Worm (Caenorhabditis elegans) whole organism, late embryonic: ENCODE measurements around the gene npr-15.

Experiments
- ama-1 ChIP-seq: fragments of 150-350 bp; optimal IDR thresholded peaks from 2 replicates; lab custom pipeline; 2014
- ceh-6 ChIP-seq: fragments of 200-800 bp; sonication (Bioruptor generic); optimal IDR thresholded peaks from 2 replicates; lab custom pipeline; 2018; ENCODE audit warnings: mild to moderate bottlenecking, missing genetic modification characterization, missing compliant biosample characterization
- che-1 ChIP-seq: sonication (generic microtip); optimal IDR thresholded peaks from 2 replicates; lab custom pipeline; 2016; ENCODE audit warnings: mild to moderate bottlenecking, missing genetic modification characterization, missing compliant biosample characterization
- fkh-6 ChIP-seq: sonication (generic microtip); optimal IDR thresholded peaks from 2 replicates; lab custom pipeline; 2016; ENCODE audit warnings: missing genetic modification characterization, missing compliant biosample characterization
- hlh-30 ChIP-seq: sonication (generic microtip); optimal IDR thresholded peaks from 2 replicates; lab custom pipeline; 2017; ENCODE audit warnings: antibody characterized with exemption, missing genetic modification characterization, missing compliant biosample characterization; ENCODE audit not compliant: insufficient read depth
- hlh-8 ChIP-seq: sonication (generic microtip); optimal IDR thresholded peaks from 2 replicates; lab custom pipeline; 2016; ENCODE audit warnings: missing genotype, missing genetic modification characterization, missing compliant biosample characterization
- lin-11 ChIP-seq: fragments of 200-800 bp; sonication (Bioruptor generic); optimal IDR thresholded peaks from 2 replicates; lab custom pipeline; 2018; ENCODE audit warnings: mild to moderate bottlenecking, missing genetic modification characterization, missing compliant biosample characterization
- mec-3 ChIP-seq: sonication (generic microtip); optimal IDR thresholded peaks from 2 replicates; lab custom pipeline; 2016; ENCODE audit warnings: borderline replicate concordance, missing genetic modification characterization, missing compliant biosample characterization
- nhr-11 ChIP-seq: fragments of 150-350 bp; optimal IDR thresholded peaks from 2 replicates; lab custom pipeline; 2014; ENCODE audit warnings: missing biosample characterization, missing genetic modification characterization
- npax-4 ChIP-seq: sonication (generic microtip); optimal IDR thresholded peaks from 2 replicates; lab custom pipeline; 2016; ENCODE audit warnings: missing genetic modification characterization, missing compliant biosample characterization
- sox-2 ChIP-seq: fragments of 200-800 bp; sonication (Bioruptor generic); IDR thresholded peaks from 2 replicates; pipeline ENCODE4 v1.3.6; 2022; ENCODE audit warnings: missing genetic modification reagents, missing genetic modification characterization, missing compliant biosample characterization
- tbx-2 ChIP-seq: sonication (generic microtip); optimal IDR thresholded peaks from 2 replicates; lab custom pipeline; 2016; ENCODE audit warnings: missing genetic modification characterization, missing compliant biosample characterization
- unc-55 ChIP-seq: sonication (generic microtip); optimal IDR thresholded peaks from 2 replicates; lab custom pipeline; 2017; ENCODE audit warnings: missing biosample characterization, missing genetic modification reagents, missing genetic modification characterization
- zip-5 ChIP-seq: sonication (generic microtip); optimal IDR thresholded peaks from 2 replicates; lab custom pipeline; 2016; ENCODE audit warnings: missing genetic modification characterization, missing compliant biosample characterization

DNA sequence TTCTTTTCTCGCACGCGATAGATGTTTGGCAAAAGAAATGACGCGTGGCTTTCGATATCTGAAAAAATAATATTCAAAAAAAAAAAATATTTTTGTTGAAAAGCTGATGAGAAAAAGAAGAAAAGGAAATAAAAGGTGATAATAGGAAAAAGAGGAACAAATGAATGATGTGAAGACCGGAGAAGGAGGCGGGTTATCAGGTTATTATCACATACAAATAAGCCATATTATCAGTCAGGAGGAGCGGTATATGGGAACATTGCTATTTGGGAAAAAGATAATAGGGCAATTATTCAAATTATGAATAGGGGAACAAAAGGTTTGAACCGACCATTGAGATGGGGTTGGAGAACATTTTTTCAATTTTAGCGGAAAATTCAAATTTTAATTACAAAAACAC, 20.3 kb downstream of the npr-15 start:
- TF ChIP-seq che-1 = no peak
- no peak for TF ChIP-seq tbx-2 (tag; lab: Kevin White, UChicago)
- no peak for TF ChIP-seq lin-11
- TF ChIP-seq ceh-6 (GFP tag; lab: Kevin White, UChicago) = no peak
- TF ChIP-seq hlh-30 = no peak
- no peak for TF ChIP-seq unc-55 (GFP tag; lab: Kevin White, UChicago)
- no peak for TF ChIP-seq zip-5 (tag; lab: Kevin White, UChicago)
- no peak for TF ChIP-seq hlh-8 (tag; lab: Kevin White, UChicago)
- no peak for TF ChIP-seq ama-1 (lab: Kevin White, UChicago)
- no peak for TF ChIP-seq npax-4 (tag; lab: Kevin White, UChicago)
- no peak for TF ChIP-seq sox-2
- no peak for TF ChIP-seq nhr-11 (tag; lab: Kevin White, UChicago)
- TF ChIP-seq mec-3 (tag; lab: Kevin White, UChicago) = no peak
- no peak for TF ChIP-seq fkh-6
